Fruit fly (Drosophila melanogaster): ENCODE data around the gene CG9121.

CG9121 gene

DNA sequence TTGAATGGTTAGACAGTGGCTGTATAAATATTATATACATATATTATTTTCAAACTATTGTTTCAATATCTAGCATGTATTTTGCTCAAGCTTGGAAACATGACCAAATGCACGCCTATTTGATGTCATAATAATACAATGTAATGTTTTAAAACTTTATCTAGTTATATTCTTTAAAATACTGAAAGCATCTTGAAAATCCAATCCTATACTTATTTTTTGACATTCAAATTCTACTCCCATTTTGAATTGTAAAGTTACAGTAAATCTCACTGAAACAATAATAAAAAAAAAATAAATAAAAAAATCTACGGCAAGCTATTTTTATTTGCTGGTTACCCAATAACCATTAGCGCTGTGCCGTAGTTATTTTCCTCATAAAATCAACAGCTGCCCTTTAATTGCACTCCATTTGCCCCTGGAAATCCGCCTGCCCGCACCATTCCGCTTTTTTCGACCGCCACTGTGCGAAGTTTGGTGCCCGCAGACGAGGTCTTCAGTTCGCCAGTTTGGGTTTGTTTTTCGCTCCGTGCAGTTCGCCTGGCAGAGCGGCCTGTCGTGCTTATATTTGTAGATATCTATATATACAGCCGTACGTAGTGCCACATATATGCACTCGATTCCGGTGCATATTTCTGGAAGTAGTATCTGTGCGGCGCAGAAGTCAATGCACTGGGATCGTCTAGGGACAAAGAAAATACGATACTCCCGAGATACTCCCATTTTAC lies 5.8 kb downstream of the CG9121 start (continued):
- TF ChIP-seq grau (tag; optimal IDR thresholded peaks at IDR 0.05) (peak; percentile 57), zen2 (GFP tag; IDR thresholded peaks at IDR 0.05; ENCODE audit: partially characterized antibody) (no peak), CG7372 (GFP tag; IDR thresholded peaks at IDR 0.05) (no peak), CG16779 (GFP tag; IDR thresholded peaks at IDR 0.05) (peak; percentile 62), sima (GFP tag; optimal IDR thresholded peaks at IDR 0.05) (no peak), ems (GFP tag; optimal IDR thresholded peaks at IDR 0.05) (peak; percentile 52), CG12236 (GFP tag; optimal IDR thresholded peaks at IDR 0.05) (peak; percentile 13), CG9215 (GFP tag; IDR thresholded peaks at IDR 0.05) (no peak), NFAT (GFP tag; IDR thresholded peaks at IDR 0.05) (peak; percentile 75), CG30020 (tag; optimal IDR thresholded peaks at IDR 0.05) (no peak), Oaz (GFP tag; IDR thresholded peaks at IDR 0.05) (no peak), peb (GFP tag; IDR thresholded peaks at IDR 0.05) (no peak), CG17568 (GFP tag; optimal IDR thresholded peaks at IDR 0.05) (no peak), otp (GFP tag; IDR thresholded peaks at IDR 0.05) (no peak), CG6254 (GFP tag; optimal IDR thresholded peaks at IDR 0.05) (peak; percentile 30), slou (GFP tag; optimal IDR thresholded peaks at IDR 0.05) (peak; percentile 32), tio (GFP tag; optimal IDR thresholded peaks at IDR 0.05) (peak; percentile 24), CG10267 (tag; optimal IDR thresholded peaks at IDR 0.05) (peak; percentile 53), CG7987 (GFP tag; optimal IDR thresholded peaks at IDR 0.05) (no peak), dati (GFP tag; IDR thresholded peaks at IDR 0.05) (no peak), lmd (GFP tag; IDR thresholded peaks at IDR 0.05) (peak; percentile 54; the same call in 1 of the 2 replicates), Six4 (GFP tag; optimal IDR thresholded peaks at IDR 0.05) (no peak), CG10543 (GFP tag; optimal IDR thresholded peaks at IDR 0.05) (no peak), bowl (GFP tag; IDR thresholded peaks at IDR 0.05) (0 out of 2 replicates have a peak, but pooled peaks have one; percentile 45), C15 (GFP tag; IDR thresholded peaks at IDR 0.05) (0 out of 3 replicates have a peak, but pooled peaks have one; percentile 21), tll (GFP tag; optimal IDR thresholded peaks at IDR 0.05) (no peak), eyg (GFP tag; optimal IDR thresholded peaks at IDR 0.05) (no peak), MTF-1 (GFP tag; optimal IDR thresholded peaks at IDR 0.05; ENCODE audit: borderline replicate concordance) (peak; percentile 5), CG8765 (GFP tag; IDR thresholded peaks at IDR 0.05) (no peak), zen (tag; optimal IDR thresholded peaks at IDR 0.05) (no peak), Camta (GFP tag; optimal IDR thresholded peaks at IDR 0.05) (peak; percentile 35), prd (optimal IDR thresholded peaks at IDR 0.05) (no peak), prd (GFP tag; IDR thresholded peaks at IDR 0.05) (peak; percentile 61; the same call in 1 of the 3 replicates), eve (GFP tag; optimal IDR thresholded peaks at IDR 0.05) (no peak), shn (GFP tag; optimal IDR thresholded peaks at IDR 0.05) (peak; percentile 33), CG7963 (GFP tag; IDR thresholded peaks at IDR 0.05; ENCODE audit: partially characterized antibody) (no peak), CG7556 (GFP tag; optimal IDR thresholded peaks at IDR 0.05) (peak; percentile 78), CG11723 (GFP tag; optimal IDR thresholded peaks at IDR 0.05) (peak; percentile 6), Vsx1 (GFP tag; optimal IDR thresholded peaks at IDR 0.05) (peak; percentile 30), Dad (GFP tag; optimal IDR thresholded peaks at IDR 0.05) (peak; percentile 37), CG7357 (GFP tag; IDR thresholded peaks at IDR 0.05) (no peak), CG12659 (GFP tag; optimal IDR thresholded peaks at IDR 0.05) (peak; percentile 65), Hsf (GFP tag; optimal IDR thresholded peaks at IDR 0.05) (peak; percentile 27), CG3726 (GFP tag; IDR thresholded peaks at IDR 0.05) (no peak), CG3407 (GFP tag; optimal IDR thresholded peaks at IDR 0.05) (peak; percentile 21), Blimp-1 (GFP tag; optimal IDR thresholded peaks at IDR 0.05) (peak; percentile 32), aop (GFP tag; IDR thresholded peaks at IDR 0.05) (no peak), CrebB (tag; optimal IDR thresholded peaks at IDR 0.05) (no peak), wor (GFP tag; IDR thresholded peaks at IDR 0.05) (no peak), sim (GFP tag; IDR thresholded peaks at IDR 0.05) (no peak)

All from whole organism, embryonic.